Fruit fly (Drosophila melanogaster) whole organism, pupa: ENCODE data around the gene hbt.

Source experiments
- CG10348 ChIP-seq: fragments of 200-800 bp; sonication (Bioruptor generic); IDR thresholded peaks from 2 replicates; pipeline ENCODE4 v1.3.6; 2022; ENCODE audit warnings: missing biosample characterization, missing genetic modification characterization
- CG14655 ChIP-seq: fragments of 200-800 bp; sonication (Bioruptor generic); optimal IDR thresholded peaks from 3 replicates; lab custom pipeline; 2017; ENCODE audit warnings: mild to moderate bottlenecking, missing biosample characterization, missing genetic modification reagents, missing genetic modification characterization
- CG32121 ChIP-seq: fragments of 200-800 bp; sonication (Bioruptor generic); IDR thresholded peaks from 2 replicates; pipeline ENCODE4 v1.3.6; 2022; ENCODE audit warnings: missing biosample characterization, missing genetic modification characterization
- CG4496 ChIP-seq: fragments of 200-800 bp; sonication (Bioruptor generic); IDR thresholded peaks from 3 replicates; pipeline ENCODE4 v1.3.6; 2022; ENCODE audit warnings: missing biosample characterization, missing genetic modification characterization
- CG8159 ChIP-seq: fragments of 200-800 bp; sonication (Bioruptor generic); optimal IDR thresholded peaks from 3 replicates; lab custom pipeline; 2018; ENCODE audit warnings: missing biosample characterization, mild to moderate bottlenecking, missing genetic modification characterization, moderate library complexity
- CG9948 ChIP-seq: fragments of 200-800 bp; sonication (Bioruptor generic); optimal IDR thresholded peaks from 2 replicates; lab custom pipeline; 2018; ENCODE audit warnings: missing biosample characterization, mild to moderate bottlenecking, missing genetic modification characterization, moderate library complexity
- rn ChIP-seq: fragments of 200-800 bp; sonication (Bioruptor generic); IDR thresholded peaks from 2 replicates; pipeline ENCODE4 v1.3.6; 2022; ENCODE audit warnings: missing biosample characterization, missing genetic modification characterization

dm6 chr2L:13257177-13257576, 73.7 kb downstream of the hbt start, which contains the start of gene Naa20B:
- TF ChIP-seq CG14655 (GFP tag; lab: Kevin White, UChicago) (no peak), rn (GFP tag; lab: Robert Waterston, UW) (no peak), CG8159 (tag; lab: Kevin White, UChicago) (no peak), CG32121 (GFP tag; lab: Robert Waterston, UW) (no peak), CG4496 (GFP tag; lab: Robert Waterston, UW) (no peak), CG10348 (GFP tag; lab: Robert Waterston, UW) (no peak), CG9948 (tag; lab: Kevin White, UChicago) (no peak)
